Worm (Caenorhabditis elegans) whole organism, L4/young adult: ENCODE data around the gene F56D6.11.

Experiments used
- dao-5 ChIP-seq: sonication (generic microtip); optimal IDR thresholded peaks from 2 replicates; lab custom pipeline; 2016; ENCODE audit warnings: missing genotype, missing genetic modification characterization, moderate library complexity, missing compliant biosample characterization
- him-1 ChIP-seq: sonication (generic microtip); optimal IDR thresholded peaks from 2 replicates; lab custom pipeline; 2016; ENCODE audit warnings: missing genotype, missing genetic modification reagents, missing genetic modification characterization, missing compliant biosample characterization

DNA sequence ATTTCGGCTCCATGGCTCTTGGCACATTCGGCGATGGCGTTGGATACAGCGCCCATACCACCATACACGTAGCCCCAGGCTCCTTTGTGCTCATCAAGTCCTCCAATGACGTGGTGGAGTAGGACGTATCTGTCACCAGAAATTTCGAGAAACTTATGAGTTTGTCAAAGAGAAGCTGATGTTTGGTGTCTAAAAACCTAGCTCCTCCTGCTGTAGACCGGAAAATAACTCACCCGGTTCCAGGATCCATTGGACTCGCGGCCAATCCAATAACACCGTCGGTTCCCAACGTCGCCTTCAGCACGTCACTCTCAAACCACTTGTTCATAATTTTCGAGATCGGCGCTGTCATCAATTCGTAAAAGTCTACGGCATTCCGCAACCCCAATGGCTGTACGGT lies 29.3 kb downstream of the F56D6.11 start:
- no peak for TF ChIP-seq him-1 (tag; lab: Kevin White, UChicago)
- no peak for TF ChIP-seq dao-5 (tag; lab: Kevin White, UChicago)
